Worm (Caenorhabditis elegans): Measurements from ENCODE around the gene kgb-1.

Gene kgb-1

ce11 chrIV:410420-410891 lies 621 bp upstream of the kgb-1 start, which contains the start of gene T07A9.12 (continued):
- TF ChIP-seq attf-3 (GFP tag; conservative IDR thresholded peaks at IDR 0.05) (no peak), cebp-1 (GFP tag; IDR thresholded peaks at IDR 0.05) (no peak), cebp-1 (tag; optimal IDR thresholded peaks at IDR 0.05) (peak; percentile 67), mxl-1 (tag; optimal IDR thresholded peaks at IDR 0.05) (no peak), ccch-3 (GFP tag; optimal IDR thresholded peaks at IDR 0.05) (no peak), ztf-22 (GFP tag; optimal IDR thresholded peaks at IDR 0.05) (no peak), T07F8.4 (tag; optimal IDR thresholded peaks at IDR 0.05) (no peak), tlf-1 (GFP tag; optimal IDR thresholded peaks at IDR 0.05) (no peak), hmg-20 (GFP tag; IDR thresholded peaks at IDR 0.05) (no peak), let-607 (tag; optimal IDR thresholded peaks at IDR 0.05) (peak in 1 of 2 experiments; percentile 32), Y53G8AR.9 (GFP tag; conservative IDR thresholded peaks at IDR 0.05) (no peak), zfh-2 (GFP tag; conservative IDR thresholded peaks at IDR 0.05) (no peak), nfya-2 (GFP tag; IDR thresholded peaks at IDR 0.05) (no peak), B0019.2 (GFP tag; conservative IDR thresholded peaks at IDR 0.05) (no peak), snpc-4 (GFP tag; optimal IDR thresholded peaks at IDR 0.05) (no peak), snpc-4 (tag; optimal IDR thresholded peaks at IDR 0.05) (peak in 1 of 4 experiments; percentile 34), lir-1 (GFP tag; conservative IDR thresholded peaks at IDR 0.05) (no peak), Y67H2A.10 (GFP tag; conservative IDR thresholded peaks at IDR 0.05) (no peak), lin-35 (GFP tag; optimal IDR thresholded peaks at IDR 0.05) (peak in 1 of 3 experiments; percentile 39), nhr-27 (tag; optimal IDR thresholded peaks at IDR 0.05) (no peak), ztf-26 (tag; optimal IDR thresholded peaks at IDR 0.05) (no peak), F55B11.4 (tag; optimal IDR thresholded peaks at IDR 0.05; ENCODE audit: borderline replicate concordance, insufficient read depth) (no peak), aptf-2 (GFP tag; conservative IDR thresholded peaks at IDR 0.05) (no peak), madf-6 (GFP tag; IDR thresholded peaks at IDR 0.05) (no peak), lin-26 (GFP tag; IDR thresholded peaks at IDR 0.05) (no peak), egrh-3 (GFP tag; IDR thresholded peaks at IDR 0.05) (peak; percentile 21; the same call in 1 of the 2 replicates), mcd-1 (GFP tag; IDR thresholded peaks at IDR 0.05) (peak; percentile 45), ceh-58 (GFP tag; IDR thresholded peaks at IDR 0.05) (no peak), T26A5.8 (tag; optimal IDR thresholded peaks at IDR 0.05) (no peak), pha-4 (tag; optimal IDR thresholded peaks at IDR 0.05) (no peak), snpc-3.4 (tag; optimal IDR thresholded peaks at IDR 0.05) (no peak), lin-54 (GFP tag; optimal IDR thresholded peaks at IDR 0.05) (peak; percentile 2), nhr-80 (tag; optimal IDR thresholded peaks at IDR 0.05) (peak; percentile 45), K12H6.12 (tag; optimal IDR thresholded peaks at IDR 0.05) (peak; percentile 75), athp-1 (tag; optimal IDR thresholded peaks at IDR 0.05) (no peak), hsf-1 (GFP tag; IDR thresholded peaks at IDR 0.05) (no peak), F52B5.7 (tag; optimal IDR thresholded peaks at IDR 0.05) (no peak), rpc-1 (optimal IDR thresholded peaks at IDR 0.05) (no peak), rpc-1 (tag; optimal IDR thresholded peaks at IDR 0.05) (no peak), ceh-91 (GFP tag; IDR thresholded peaks at IDR 0.05) (no peak), lsy-27 (tag; optimal IDR thresholded peaks at IDR 0.05; ENCODE audit: borderline replicate concordance, insufficient read depth) (no peak), cebp-2 (GFP tag; IDR thresholded peaks at IDR 0.05) (no peak), hrde-1 (tag; optimal IDR thresholded peaks at IDR 0.05; ENCODE audit: borderline replicate concordance) (no peak)

Data from whole organism, young adult.